Fruit fly (Drosophila melanogaster): ENCODE results near the gene DIP-zeta.

- TF ChIP-seq CHES-1-like (GFP tag; optimal IDR thresholded peaks at IDR 0.05) (no peak), CG10209 (GFP tag; optimal IDR thresholded peaks at IDR 0.05) (no peak), Dbx (GFP tag; IDR thresholded peaks at IDR 0.05) (no peak), trh (GFP tag; optimal IDR thresholded peaks at IDR 0.05) (no peak), Sox100B (GFP tag; optimal IDR thresholded peaks at IDR 0.05) (no peak), ro (GFP tag; IDR thresholded peaks at IDR 0.05) (no peak), chm (GFP tag; IDR thresholded peaks at IDR 0.05) (no peak), CG12155 (GFP tag; optimal IDR thresholded peaks at IDR 0.05) (no peak), B-H1 (GFP tag; IDR thresholded peaks at IDR 0.05) (no peak), row (GFP tag; IDR thresholded peaks at IDR 0.05) (no peak)
Observed at dm6 chr2L:9111514-9111913, 40.5 kb upstream of the DIP-zeta start, which contains the start of gene Or30a.

Measured in whole organism, embryonic.